Worm (Caenorhabditis elegans) whole organism, dauer: ENCODE results near the gene T09A5.5.

Experiments
- unc-62 ChIP-seq: sonication (generic microtip); optimal IDR thresholded peaks from 2 replicates; lab custom pipeline; 2017; ENCODE audit warnings: missing biosample characterization, missing genetic modification reagents, missing genetic modification characterization

The T09A5.5 gene

DNA sequence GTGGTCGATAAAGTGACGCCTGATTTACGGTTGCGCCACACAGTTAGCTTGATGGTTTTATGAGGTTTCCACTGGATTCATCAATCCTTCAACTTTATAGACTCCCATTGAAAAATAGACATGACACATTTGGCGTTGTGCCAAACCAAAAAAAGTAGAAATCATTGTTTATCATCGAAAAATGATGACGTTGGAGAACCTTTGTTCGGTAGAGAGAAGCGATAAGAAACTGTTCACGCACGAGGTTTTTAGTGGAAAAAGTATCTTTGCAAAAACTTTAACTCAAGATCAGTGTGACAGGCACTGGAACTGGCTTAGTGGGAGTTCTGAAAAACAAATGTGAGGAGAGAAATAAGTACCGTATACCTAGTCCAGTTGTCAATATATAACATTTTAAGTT is 39.9 kb downstream of the T09A5.5 start:
- no peak for TF ChIP-seq unc-62 (GFP tag; lab: Kevin White, UChicago)

DNA sequence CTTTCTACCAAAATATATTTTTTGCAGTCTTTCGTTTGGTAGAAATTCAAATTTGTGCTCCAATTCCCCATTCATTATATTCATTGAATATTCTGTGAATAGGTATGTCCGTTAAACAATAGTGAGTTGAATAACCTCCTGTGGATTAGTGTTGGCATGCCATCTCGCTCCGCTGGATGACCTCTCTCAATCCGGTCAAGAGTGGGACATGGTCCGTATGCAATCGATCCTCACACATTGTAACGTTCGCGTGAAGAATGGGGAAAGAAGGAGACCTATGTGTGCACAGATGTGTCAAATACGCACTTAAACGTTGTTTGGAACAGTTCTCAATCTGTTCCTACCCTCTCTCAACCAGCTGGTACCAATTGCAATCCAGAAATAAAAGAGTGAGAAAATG is 40.3 kb downstream of the T09A5.5 start:
- no peak for TF ChIP-seq unc-62 (GFP tag; lab: Kevin White, UChicago)

DNA sequence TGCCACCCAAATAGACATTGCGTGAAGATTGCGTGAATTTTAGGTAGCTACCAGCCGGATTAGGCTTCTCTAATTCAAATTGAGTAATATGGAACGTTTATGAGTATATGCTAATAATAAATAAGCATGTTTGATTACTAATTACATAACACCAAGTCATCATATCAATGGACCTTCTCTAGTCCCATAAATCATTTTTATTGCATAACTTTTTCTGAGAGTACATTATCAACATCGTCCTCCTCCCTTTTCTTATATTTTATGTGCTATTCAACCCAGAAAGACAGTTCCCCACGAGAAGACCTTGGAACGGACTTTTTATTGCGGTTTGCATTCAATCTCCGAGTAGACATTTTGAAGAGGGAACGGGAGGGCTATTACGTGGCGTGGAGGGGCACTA is 41.2 kb downstream of the T09A5.5 start:
- no peak for TF ChIP-seq unc-62 (GFP tag; lab: Kevin White, UChicago)

DNA sequence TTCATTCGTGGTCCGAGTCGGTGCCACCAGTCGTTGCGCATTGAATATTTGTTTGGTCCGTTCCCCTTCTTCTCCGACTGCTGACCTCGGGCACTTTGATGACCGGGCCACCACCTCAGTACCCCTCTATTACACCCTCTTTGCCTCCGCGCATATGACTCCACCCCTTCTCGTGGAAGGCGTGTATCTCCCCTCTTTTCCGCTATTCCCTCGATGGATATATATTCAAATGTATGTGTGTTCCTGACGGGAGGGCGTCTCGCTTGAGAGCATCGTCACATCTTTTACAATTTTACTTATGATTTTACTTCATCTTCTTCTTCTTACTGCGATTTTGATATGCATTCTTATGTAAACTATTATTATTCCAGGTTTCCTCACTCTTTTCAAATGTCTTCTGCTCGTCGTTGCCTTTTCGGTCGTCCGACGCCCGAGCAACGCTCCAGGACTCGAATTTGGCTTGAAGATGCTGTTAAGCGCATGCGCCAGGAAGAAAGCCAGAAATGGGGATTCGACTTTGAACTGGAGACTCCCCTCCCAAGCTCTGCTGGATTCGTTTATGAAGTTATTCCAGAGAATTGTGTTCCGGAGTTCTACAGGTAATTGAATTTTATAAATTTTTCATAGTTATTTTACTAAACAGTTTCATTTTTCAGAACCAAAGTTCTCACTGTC is 42.6 kb downstream of the T09A5.5 start, which contains the start of gene cki-1:
TSS of gene cki-1 (plus strand) at position 372 of the 675 bp plus-strand sequence.
- TF ChIP-seq unc-62 (GFP tag; lab: Kevin White, UChicago), result no peak

DNA sequence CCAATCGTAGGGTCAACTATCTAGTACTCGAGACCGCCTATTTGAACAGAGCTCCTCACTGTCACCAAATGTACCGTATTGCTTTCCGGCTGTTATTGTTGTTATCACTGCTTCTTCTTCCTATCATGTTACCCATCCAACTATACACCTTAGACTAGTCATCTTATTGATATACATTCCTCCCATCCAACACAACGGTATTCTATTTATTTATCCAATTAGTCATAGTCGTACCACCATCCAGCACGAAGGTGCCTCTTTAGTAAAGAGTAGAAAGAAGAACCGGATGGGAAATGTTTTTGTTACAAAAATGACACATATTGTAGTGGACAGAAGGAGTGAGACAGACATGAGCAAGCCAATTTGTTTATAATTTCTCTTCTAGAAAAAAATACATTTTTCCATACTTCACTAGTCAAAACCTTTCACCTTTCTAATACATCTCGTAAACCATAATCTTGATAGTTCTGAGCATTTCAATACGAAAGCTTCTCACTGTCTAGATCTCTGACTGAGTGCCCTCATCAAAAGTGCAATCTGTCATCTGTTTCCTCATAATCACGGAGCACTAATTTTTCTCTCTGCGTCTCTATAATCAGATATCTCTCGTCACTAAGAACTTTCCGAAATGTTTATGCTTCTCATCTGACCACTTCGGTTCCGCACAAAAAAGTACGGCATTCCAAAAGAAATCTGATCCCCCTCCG is 43.3 kb downstream of the T09A5.5 start:
- TF ChIP-seq unc-62 (GFP tag; lab: Kevin White, UChicago), result no peak

DNA sequence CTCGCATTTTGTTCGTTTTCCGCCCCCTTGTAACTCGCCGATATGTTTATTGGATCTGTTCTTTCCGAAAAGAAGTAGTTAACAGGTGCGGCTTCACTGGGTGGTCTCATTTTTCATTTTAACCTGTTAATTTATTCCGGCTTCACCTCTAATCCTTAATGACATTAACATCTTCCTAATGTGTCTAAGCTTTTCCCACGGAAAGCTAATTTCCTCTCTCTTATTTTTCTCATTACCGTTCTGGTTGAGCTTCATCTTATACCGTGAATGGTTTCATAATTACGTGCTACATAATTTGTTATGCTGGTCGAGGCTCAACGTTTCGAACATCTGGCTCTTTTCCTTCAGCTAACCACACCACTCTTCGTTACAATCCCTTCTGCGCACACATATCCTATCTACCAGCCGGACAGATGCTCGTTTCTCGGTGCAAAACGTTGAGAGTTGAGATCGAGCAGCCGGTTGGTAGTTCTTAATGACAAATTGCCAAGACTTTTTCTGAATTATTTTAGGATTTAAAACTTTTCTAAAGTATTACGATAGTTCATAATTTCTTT is 44.1 kb downstream of the T09A5.5 start:
- TF ChIP-seq unc-62 (GFP tag; lab: Kevin White, UChicago), result no peak

DNA sequence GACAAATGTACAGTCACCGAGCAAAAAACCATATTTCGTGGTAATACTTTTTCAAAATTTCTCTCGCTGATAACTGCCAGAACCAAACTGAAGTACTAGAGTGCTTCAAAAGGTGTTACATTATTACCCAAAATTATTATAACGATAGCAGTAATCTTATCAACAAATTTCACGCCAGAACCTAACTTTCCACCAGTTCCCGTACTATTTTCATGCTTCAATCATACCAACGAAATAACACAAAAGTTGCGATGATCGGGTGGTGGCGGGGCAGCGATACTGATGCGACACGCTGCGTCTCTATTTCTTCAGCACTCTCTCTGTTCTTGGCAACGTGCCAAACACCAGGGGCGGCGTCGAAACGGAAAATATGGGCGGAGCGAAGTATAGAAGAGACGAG is 44.6 kb downstream of the T09A5.5 start:
- no peak for TF ChIP-seq unc-62 (GFP tag; lab: Kevin White, UChicago)

DNA sequence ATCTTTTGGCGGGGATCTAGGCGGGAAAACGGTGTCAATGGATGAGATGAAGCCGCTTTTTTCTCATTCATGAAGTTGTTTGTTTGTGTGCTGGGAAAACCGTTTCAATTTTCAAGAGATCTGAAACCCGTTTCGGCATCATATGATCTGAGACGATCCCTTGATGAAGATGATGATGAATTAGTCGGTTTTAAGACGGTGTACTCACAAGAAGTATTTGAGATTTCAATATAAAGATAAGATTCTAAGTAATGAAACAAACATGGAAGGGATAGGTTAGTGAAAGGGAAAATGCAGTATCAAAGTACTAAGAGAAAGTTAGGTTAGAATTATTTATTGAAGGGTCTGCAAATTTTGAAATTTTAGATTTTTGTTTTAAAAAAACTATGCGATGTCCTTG is 45.4 kb downstream of the T09A5.5 start:
- TF ChIP-seq unc-62 (GFP tag; lab: Kevin White, UChicago), result no peak

DNA sequence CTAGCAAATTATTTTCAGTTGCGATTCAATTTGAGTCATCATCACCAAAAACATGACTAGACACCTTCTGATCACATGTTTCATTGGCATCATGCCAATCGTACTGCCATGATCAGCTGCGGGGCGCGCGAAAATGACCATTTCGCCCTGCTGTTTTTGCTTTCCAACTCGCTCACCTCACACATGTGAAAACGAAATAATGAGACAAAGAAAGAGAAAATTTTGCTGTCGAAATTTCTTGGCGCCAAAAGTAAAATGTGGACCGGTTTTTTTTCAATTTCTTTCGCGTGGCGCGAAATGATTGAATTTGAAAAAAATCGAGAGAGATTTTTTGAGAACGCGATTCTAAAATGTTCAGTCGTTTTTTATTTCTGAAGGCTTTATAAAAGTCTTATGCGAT is 46.7 kb downstream of the T09A5.5 start:
- TF ChIP-seq unc-62 (GFP tag; lab: Kevin White, UChicago), result no peak

DNA sequence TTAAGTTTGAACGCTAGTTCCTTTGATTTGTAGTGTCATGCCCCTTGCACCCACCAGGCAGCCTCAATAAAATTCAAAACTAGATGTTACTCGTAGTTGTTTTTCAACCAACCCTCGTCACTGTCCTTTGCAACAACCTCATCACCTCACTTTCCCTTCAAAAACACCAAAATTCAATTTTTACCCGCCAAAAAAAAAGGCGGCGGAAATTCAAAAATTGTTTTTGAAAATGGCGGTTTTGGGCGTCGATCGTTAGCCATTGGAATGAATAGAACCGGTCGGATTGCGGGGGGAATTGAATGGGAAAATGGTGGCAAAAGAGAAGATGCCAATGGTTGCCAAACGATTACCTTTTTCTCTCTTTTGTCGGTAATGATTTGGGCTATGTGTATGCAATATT is 47.5 kb downstream of the T09A5.5 start:
- no peak for TF ChIP-seq unc-62 (GFP tag; lab: Kevin White, UChicago)

DNA sequence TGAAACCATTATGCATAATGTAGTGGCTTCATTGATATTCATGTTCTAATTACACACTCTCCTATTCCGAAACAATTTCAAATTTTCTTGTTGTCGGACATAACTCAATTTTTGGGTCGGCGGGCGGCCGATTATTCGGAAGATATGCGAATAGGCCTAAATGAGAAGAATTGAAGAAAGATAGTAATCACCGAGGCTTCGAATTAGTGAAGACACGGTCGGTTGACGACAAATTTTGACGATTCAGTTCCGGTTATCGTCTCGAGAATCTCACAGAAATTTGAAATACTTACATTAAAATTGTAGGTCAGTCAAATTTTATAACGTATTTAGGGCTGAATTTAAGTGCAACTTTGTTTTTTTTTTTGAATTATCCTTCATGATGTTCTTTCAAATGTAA is 50.4 kb downstream of the T09A5.5 start:
- no peak for TF ChIP-seq unc-62 (GFP tag; lab: Kevin White, UChicago)
